Worm (Caenorhabditis elegans) whole organism, late embryonic: ENCODE measurements around the gene clec-70.

ENCODE experiments used
- fkh-10 ChIP-seq: fragments of 150-350 bp; optimal IDR thresholded peaks from 2 replicates; lab custom pipeline; 2014; ENCODE audit warnings: missing biosample characterization, missing genetic modification reagents, missing genetic modification characterization
- nhr-11 ChIP-seq: fragments of 150-350 bp; optimal IDR thresholded peaks from 2 replicates; lab custom pipeline; 2014; ENCODE audit warnings: missing biosample characterization, missing genetic modification characterization
- pha-4 ChIP-seq: fragments of 150-350 bp; optimal IDR thresholded peaks from 2 replicates; lab custom pipeline; 2018; ENCODE audit warnings: missing biosample characterization, missing genetic modification reagents, missing genetic modification characterization

- no peak for TF ChIP-seq nhr-11 (tag; lab: Kevin White, UChicago)
- TF ChIP-seq pha-4 (tag; lab: Kevin White, UChicago) = no peak
- TF ChIP-seq fkh-10 (GFP tag; lab: Kevin White, UChicago) = no peak
Observed at ce11 chrIV:3918160-3918559, 14.3 kb upstream of the clec-70 start, which contains the start of gene F56D6.23.
